Fruit fly (Drosophila melanogaster) whole organism, embryonic: ENCODE results near the gene Tm1.

Source experiments
- Atf3 ChIP-seq: fragments of 200-800 bp; sonication (Bioruptor generic); optimal IDR thresholded peaks from 3 replicates; lab custom pipeline; 2016; ENCODE audit warnings: missing biosample characterization, missing genetic modification characterization
- CG10366 ChIP-seq: fragments of 200-800 bp; sonication (Bioruptor generic); IDR thresholded peaks from 2 replicates; pipeline ENCODE4 v1.3.6; 2022; ENCODE audit warnings: missing biosample characterization, missing genetic modification characterization
- CG11247 ChIP-seq: fragments of 200-800 bp; sonication (Bioruptor generic); IDR thresholded peaks from 2 replicates; pipeline ENCODE4 v1.3.6; 2022; ENCODE audit warnings: missing biosample characterization, missing genetic modification characterization
- CG11723 ChIP-seq: fragments of 200-800 bp; sonication (Bioruptor generic); optimal IDR thresholded peaks from 2 replicates; lab custom pipeline; 2017; ENCODE audit warnings: missing biosample characterization, mild to moderate bottlenecking, missing genetic modification characterization
- CG12104 ChIP-seq: fragments of 200-800 bp; sonication (Bioruptor generic); optimal IDR thresholded peaks from 3 replicates; lab custom pipeline; 2016; ENCODE audit warnings: missing biosample characterization, missing genetic modification characterization
- CG12659 ChIP-seq: fragments of 200-800 bp; sonication (Bioruptor generic); optimal IDR thresholded peaks from 3 replicates; lab custom pipeline; 2017; ENCODE audit warnings: mild to moderate bottlenecking, missing biosample characterization, missing genetic modification reagents, missing genetic modification characterization
- CG13424 ChIP-seq: fragments of 200-800 bp; sonication (Bioruptor generic); optimal IDR thresholded peaks from 2 replicates; lab custom pipeline; 2019; ENCODE audit warnings: missing biosample characterization, mild to moderate bottlenecking, missing genetic modification characterization, moderate library complexity
- CG14014 ChIP-seq: fragments of 200-800 bp; sonication (Bioruptor generic); IDR thresholded peaks from 2 replicates; pipeline ENCODE4 v1.3.6; 2022; ENCODE audit warnings: missing biosample characterization, missing genetic modification characterization
- CG14441 ChIP-seq: fragments of 200-800 bp; sonication (Bioruptor generic); IDR thresholded peaks from 2 replicates; pipeline ENCODE4 v1.3.6; 2022; ENCODE audit warnings: missing biosample characterization, missing genetic modification characterization
- CG17361 ChIP-seq: fragments of 200-800 bp; sonication (Bioruptor generic); IDR thresholded peaks from 3 replicates; pipeline ENCODE4 v1.3.6; 2022; ENCODE audit warnings: missing biosample characterization, missing genetic modification characterization
- CG1832 ChIP-seq: fragments of 200-800 bp; sonication (Bioruptor generic); optimal IDR thresholded peaks from 2 replicates; lab custom pipeline; 2017; ENCODE audit warnings: missing biosample characterization, mild to moderate bottlenecking, missing genetic modification characterization, inconsistent platforms
- CG18476 ChIP-seq: fragments of 200-800 bp; sonication (Bioruptor generic); optimal IDR thresholded peaks from 2 replicates; lab custom pipeline; 2016; ENCODE audit warnings: missing biosample characterization, mild to moderate bottlenecking, missing genetic modification characterization
- CG18619 ChIP-seq: fragments of 200-800 bp; sonication (Bioruptor generic); optimal IDR thresholded peaks from 3 replicates; lab custom pipeline; 2017; ENCODE audit warnings: missing biosample characterization, mild to moderate bottlenecking, missing genetic modification characterization
- CG2116 ChIP-seq: fragments of 200-800 bp; sonication (Bioruptor generic); optimal IDR thresholded peaks from 3 replicates; lab custom pipeline; 2018; ENCODE audit warnings: missing biosample characterization, mild to moderate bottlenecking, missing genetic modification characterization
- CG30020 ChIP-seq: fragments of 200-800 bp; optimal IDR thresholded peaks from 2 replicates; lab custom pipeline; 2019; ENCODE audit warnings: missing biosample characterization, mild to moderate bottlenecking, missing genetic modification characterization, moderate library complexity
- CG3065 ChIP-seq: fragments of 200-800 bp; sonication (Bioruptor generic); optimal IDR thresholded peaks from 2 replicates; lab custom pipeline; 2016; ENCODE audit warnings: missing biosample characterization, missing genetic modification characterization
- CG3407 ChIP-seq: fragments of 200-800 bp; sonication (Bioruptor generic); optimal IDR thresholded peaks from 2 replicates; lab custom pipeline; 2018; ENCODE audit warnings: missing biosample characterization, mild to moderate bottlenecking, missing genetic modification characterization
- CG4707 ChIP-seq: fragments of 200-800 bp; sonication (Bioruptor generic); optimal IDR thresholded peaks from 2 replicates; lab custom pipeline; 2018; ENCODE audit warnings: missing biosample characterization, mild to moderate bottlenecking, missing genetic modification characterization, moderate library complexity
- CG6254 ChIP-seq: fragments of 200-800 bp; sonication (Bioruptor generic); optimal IDR thresholded peaks from 3 replicates; lab custom pipeline; 2017; ENCODE audit warnings: mild to moderate bottlenecking, missing biosample characterization, missing genetic modification reagents, missing genetic modification characterization
- CG7556 ChIP-seq: fragments of 200-800 bp; sonication (Bioruptor generic); optimal IDR thresholded peaks from 2 replicates; lab custom pipeline; 2017; ENCODE audit warnings: missing biosample characterization, mild to moderate bottlenecking, missing genetic modification characterization
- CG7928 ChIP-seq: fragments of 200-800 bp; sonication (Bioruptor generic); optimal IDR thresholded peaks from 2 replicates; lab custom pipeline; 2017; ENCODE audit warnings: missing biosample characterization, mild to moderate bottlenecking, missing genetic modification characterization
- CHES-1-like ChIP-seq: fragments of 200-800 bp; sonication (Bioruptor generic); optimal IDR thresholded peaks from 2 replicates; lab custom pipeline; 2016; ENCODE audit warnings: missing biosample characterization, missing genetic modification characterization
- Chrac-16 ChIP-seq: fragments of 200-800 bp; sonication (Bioruptor generic); optimal IDR thresholded peaks from 3 replicates; lab custom pipeline; 2016; ENCODE audit warnings: missing biosample characterization, missing genetic modification characterization
- Doc3 ChIP-seq: fragments of 200-800 bp; sonication (Bioruptor generic); IDR thresholded peaks from 3 replicates; pipeline ENCODE4 v1.3.6; 2022; ENCODE audit warnings: missing biosample characterization, missing genetic modification characterization; ENCODE audit not compliant: partially characterized antibody
- Dref ChIP-seq: fragments of 200-800 bp; sonication (Bioruptor generic); IDR thresholded peaks from 2 replicates; pipeline ENCODE4 v1.3.6; 2022; ENCODE audit warnings: missing biosample characterization, missing genetic modification characterization
- Hr3 ChIP-seq: fragments of 200-800 bp; sonication (Bioruptor generic); optimal IDR thresholded peaks from 3 replicates; lab custom pipeline; 2016; ENCODE audit warnings: missing biosample characterization, missing genetic modification characterization
- Jarid2 ChIP-seq: fragments of 200-800 bp; sonication (Bioruptor generic); optimal IDR thresholded peaks from 3 replicates; lab custom pipeline; 2017; ENCODE audit warnings: mild to moderate bottlenecking, missing biosample characterization, missing genetic modification reagents, missing genetic modification characterization
- Lpt ChIP-seq: fragments of >200 bp; optimal IDR thresholded peaks from 2 replicates; lab custom pipeline; 2018; ENCODE audit warnings: missing biosample characterization, missing genetic modification characterization
- Mes4 ChIP-seq: fragments of 200-800 bp; sonication (Bioruptor generic); optimal IDR thresholded peaks from 2 replicates; lab custom pipeline; 2016; ENCODE audit warnings: missing biosample characterization, missing genetic modification characterization
- Mrtf ChIP-seq: fragments of 200-800 bp; sonication (Bioruptor generic); IDR thresholded peaks from 3 replicates; pipeline ENCODE4 v1.3.6; 2022; ENCODE audit warnings: missing biosample characterization, missing genetic modification characterization
- NFAT ChIP-seq: fragments of 200-800 bp; sonication (Bioruptor generic); IDR thresholded peaks from 2 replicates; pipeline ENCODE4 v1.3.6; 2022; ENCODE audit warnings: missing biosample characterization, missing genetic modification characterization
- TFAM ChIP-seq: fragments of 200-800 bp; sonication (Bioruptor generic); optimal IDR thresholded peaks from 2 replicates; lab custom pipeline; 2017; ENCODE audit warnings: missing biosample characterization, missing genetic modification characterization, inconsistent platforms
- Xrp1 ChIP-seq: fragments of 200-800 bp; sonication (Bioruptor generic); IDR thresholded peaks from 2 replicates; pipeline ENCODE4 v1.3.6; 2022; ENCODE audit warnings: missing biosample characterization, missing genetic modification characterization
- ac ChIP-seq: fragments of 200-800 bp; sonication (Bioruptor generic); optimal IDR thresholded peaks from 3 replicates; lab custom pipeline; 2017; ENCODE audit warnings: missing biosample characterization, mild to moderate bottlenecking, missing genetic modification characterization
- disco-r ChIP-seq: fragments of 200-800 bp; sonication (Bioruptor generic); optimal IDR thresholded peaks from 2 replicates; lab custom pipeline; 2016; ENCODE audit warnings: missing biosample characterization, missing genetic modification characterization
- eyg ChIP-seq: fragments of 200-800 bp; sonication (Bioruptor generic); optimal IDR thresholded peaks from 3 replicates; lab custom pipeline; 2016; ENCODE audit warnings: missing biosample characterization, missing genetic modification characterization
- gce ChIP-seq: fragments of 200-800 bp; sonication (Bioruptor generic); IDR thresholded peaks from 3 replicates; pipeline ENCODE4 v1.3.6; 2022; ENCODE audit warnings: missing biosample characterization, missing genetic modification characterization
- gro ChIP-seq: fragments of 200-800 bp; sonication (Bioruptor generic); optimal IDR thresholded peaks from 2 replicates; lab custom pipeline; 2016; ENCODE audit warnings: missing biosample characterization, missing genetic modification characterization
- hbn ChIP-seq: fragments of 200-800 bp; sonication (Bioruptor generic); IDR thresholded peaks from 2 replicates; pipeline ENCODE4 v1.3.6; 2022; ENCODE audit warnings: missing biosample characterization, missing genetic modification characterization; ENCODE audit not compliant: partially characterized antibody
- hkb ChIP-seq, 2 experiments: fragments of 200-800 bp in 1 of 2; fragments of >200 bp in 1 of 2; sonication (Bioruptor generic) in 1 of 2; IDR thresholded peaks in 1 of 2; optimal IDR thresholded peaks in 1 of 2; 2 replicates each; pipeline versions ENCODE4 v1.3.6 to Lab custom; 2017 to 2022; ENCODE audit warnings: missing biosample characterization in 1 of 2, missing genetic modification characterization in 1 of 2
- lbe ChIP-seq: fragments of 200-800 bp; sonication (Bioruptor generic); optimal IDR thresholded peaks from 2 replicates; lab custom pipeline; 2016; ENCODE audit warnings: missing biosample characterization, mild to moderate bottlenecking, missing genetic modification characterization
- pan ChIP-seq, 4 experiments: fragments of >200 bp in 3 of 4; fragments of 200-800 bp in 1 of 4; sonication (Bioruptor generic) in 1 of 4; optimal IDR thresholded peaks in 3 of 4; IDR thresholded peaks in 1 of 4; 2 replicates each; pipeline versions ENCODE4 v1.3.6 to Lab custom; 2017 to 2022; ENCODE audit warnings: missing biosample characterization in 2 of 4, missing genetic modification characterization in 2 of 4, mixed read lengths in 1 of 4
- pho ChIP-seq: fragments of 200-800 bp; sonication (Bioruptor generic); optimal IDR thresholded peaks from 2 replicates; lab custom pipeline; 2016; ENCODE audit warnings: missing biosample characterization, missing genetic modification characterization
- repo ChIP-seq: fragments of 200-800 bp; sonication (Bioruptor generic); optimal IDR thresholded peaks from 2 replicates; lab custom pipeline; 2016; ENCODE audit warnings: missing biosample characterization, missing genetic modification characterization
- ro ChIP-seq: fragments of 200-800 bp; sonication (Bioruptor generic); IDR thresholded peaks from 2 replicates; pipeline ENCODE4 v1.3.6; 2022; ENCODE audit warnings: missing biosample characterization, missing genetic modification characterization
- run ChIP-seq: fragments of 200-800 bp; sonication (Bioruptor generic); optimal IDR thresholded peaks from 3 replicates; lab custom pipeline; 2018; ENCODE audit warnings: missing biosample characterization, mild to moderate bottlenecking, missing genetic modification characterization
- salm ChIP-seq: fragments of 200-800 bp; sonication (Bioruptor generic); optimal IDR thresholded peaks from 2 replicates; lab custom pipeline; 2018; ENCODE audit warnings: missing biosample characterization, mild to moderate bottlenecking, missing genetic modification characterization
- tgo ChIP-seq: fragments of 200-800 bp; sonication (Bioruptor generic); IDR thresholded peaks from 3 replicates; pipeline ENCODE4 v1.3.6; 2022; ENCODE audit warnings: missing biosample characterization, missing genetic modification characterization
- trh ChIP-seq: fragments of 200-800 bp; sonication (Bioruptor generic); optimal IDR thresholded peaks from 2 replicates; lab custom pipeline; 2016; ENCODE audit warnings: missing biosample characterization, missing genetic modification characterization

Gene Tm1

dm6 chr3R:15229329-15229876 is 48.6 kb upstream of the Tm1 start, which contains the start of the genes Art3 and mRpS10 (continued):
- peak; percentile 100 for TF ChIP-seq Chrac-16
- TF ChIP-seq run (tag; lab: Kevin White, UChicago) = peak; percentile 100
- TF ChIP-seq CG30020 (tag; lab: Kevin White, UChicago) = peak; percentile 95
- TF ChIP-seq Mes4 (GFP tag; lab: Kevin White, UChicago) = peak; percentile 100
- TF ChIP-seq TFAM (GFP tag; lab: Kevin White, UChicago) = peak; percentile 97
- TF ChIP-seq gce (GFP tag; lab: Robert Waterston, UW) = peak; percentile 100
- peak; percentile 100 for TF ChIP-seq Xrp1 (GFP tag; lab: Robert Waterston, UW)
- TF ChIP-seq CG3065 = peak; percentile 100
- TF ChIP-seq CG17361 (GFP tag; lab: Robert Waterston, UW) = peak; percentile 100
- peak; percentile 100 for TF ChIP-seq ro (GFP tag; lab: Robert Waterston, UW)
- TF ChIP-seq pho = peak; percentile 100
- TF ChIP-seq Jarid2 (GFP tag; lab: Kevin White, UChicago) = no peak
- TF ChIP-seq Mrtf (GFP tag; lab: Robert Waterston, UW) = peak; percentile 100
- TF ChIP-seq CG3407 (GFP tag; lab: Kevin White, UChicago) = peak; percentile 99
- peak; percentile 100 for TF ChIP-seq ac
- peak; percentile 99 for TF ChIP-seq CG11723 (GFP tag; lab: Kevin White, UChicago)
- TF ChIP-seq salm (tag; lab: Kevin White, UChicago) = peak; percentile 100
- TF ChIP-seq eyg = peak; percentile 100
- TF ChIP-seq CG7556 (GFP tag; lab: Kevin White, UChicago) = peak; percentile 100
- TF ChIP-seq CG12659 (GFP tag; lab: Kevin White, UChicago) = peak; percentile 100
- TF ChIP-seq Lpt = no peak
- peak; percentile 89 for TF ChIP-seq CG7928 (GFP tag; lab: Kevin White, UChicago)
- peak; percentile 100 for TF ChIP-seq NFAT (GFP tag; lab: Robert Waterston, UW)
- TF ChIP-seq repo (GFP tag; lab: Kevin White, UChicago) = peak; percentile 100
- peak; percentile 100 for TF ChIP-seq CG13424 (tag; lab: Kevin White, UChicago)
- peak; percentile 100 for TF ChIP-seq tgo (GFP tag; lab: Robert Waterston, UW)
- TF ChIP-seq CG11247 (GFP tag; lab: Robert Waterston, UW) = peak; percentile 100
- peak; percentile 100 for TF ChIP-seq disco-r (GFP tag; lab: Kevin White, UChicago)
- peak in 1 of 2 experiments; percentile 82 for TF ChIP-seq pan (optimal IDR thresholded peaks at IDR 0.05; lab: Kevin White, UChicago)
- peak; percentile 84 to 100 for TF ChIP-seq pan (GFP tag; optimal IDR thresholded peaks at IDR 0.05 in 1 of 2, IDR thresholded peaks at IDR 0.05 in 1 of 2)
- TF ChIP-seq gro (GFP tag; lab: Kevin White, UChicago) = peak; percentile 100
- TF ChIP-seq Dref (GFP tag; lab: Robert Waterston, UW) = peak; percentile 55
- TF ChIP-seq hkb (optimal IDR thresholded peaks at IDR 0.05; lab: Kevin White, UChicago) = peak; percentile 45
- peak; percentile 100 for TF ChIP-seq hkb (GFP tag; IDR thresholded peaks at IDR 0.05; lab: Robert Waterston, UW)
- TF ChIP-seq CG12104 = peak; percentile 100
- TF ChIP-seq CG4707 (GFP tag; lab: Kevin White, UChicago) = peak; percentile 98
- peak; percentile 94 for TF ChIP-seq CG2116
- peak; percentile 100 for TF ChIP-seq CG14441 (GFP tag; lab: Robert Waterston, UW)
- TF ChIP-seq Hr3 (GFP tag; lab: Kevin White, UChicago) = peak; percentile 100
- TF ChIP-seq CG1832 = no peak
- TF ChIP-seq CG6254 = peak; percentile 98
- peak; percentile 100 for TF ChIP-seq trh (GFP tag; lab: Kevin White, UChicago)
- peak; percentile 100 for TF ChIP-seq CG14014
- peak; percentile 100 for TF ChIP-seq CHES-1-like (GFP tag; lab: Kevin White, UChicago)
- no peak for TF ChIP-seq Doc3 (GFP tag; lab: Robert Waterston, UW)
- peak; percentile 100 for TF ChIP-seq Atf3 (GFP tag; lab: Kevin White, UChicago)
- TF ChIP-seq lbe (GFP tag; lab: Kevin White, UChicago) = peak; percentile 99
- peak; percentile 100 for TF ChIP-seq CG10366 (GFP tag; lab: Robert Waterston, UW)
- peak; percentile 99 for TF ChIP-seq CG18476 (GFP tag; lab: Kevin White, UChicago)
- peak; percentile 47 for TF ChIP-seq hbn
- peak; percentile 100 for TF ChIP-seq CG18619 (GFP tag; lab: Kevin White, UChicago)
